Fruit fly (Drosophila melanogaster) whole organism, adult: ENCODE results near the gene CG43078.

Source experiments
- CG11617 ChIP-seq: fragments of 200-800 bp; sonication (Bioruptor generic); optimal IDR thresholded peaks from 2 replicates; lab custom pipeline; 2017; ENCODE audit warnings: mild to moderate bottlenecking, missing biosample characterization, missing genetic modification reagents, missing genetic modification characterization
- CG14711 ChIP-seq: fragments of 200-800 bp; sonication (Bioruptor generic); optimal IDR thresholded peaks from 2 replicates; lab custom pipeline; 2018; ENCODE audit warnings: missing biosample characterization, mild to moderate bottlenecking, missing genetic modification characterization, moderate library complexity
- CG33017 ChIP-seq: fragments of 200-800 bp; sonication (Bioruptor generic); optimal IDR thresholded peaks from 2 replicates; lab custom pipeline; 2018; ENCODE audit warnings: missing biosample characterization, mild to moderate bottlenecking, missing genetic modification characterization, moderate library complexity
- CG5204 ChIP-seq: fragments of 200-800 bp; sonication (Bioruptor generic); optimal IDR thresholded peaks from 2 replicates; lab custom pipeline; 2016; ENCODE audit warnings: missing biosample characterization, missing genetic modification characterization
- CG7045 ChIP-seq: fragments of 200-800 bp; sonication (Bioruptor generic); optimal IDR thresholded peaks from 2 replicates; lab custom pipeline; 2017; ENCODE audit warnings: missing biosample characterization, mild to moderate bottlenecking, missing genetic modification characterization
- CG7101 ChIP-seq: fragments of 200-800 bp; sonication (Bioruptor generic); optimal IDR thresholded peaks from 2 replicates; lab custom pipeline; 2018; ENCODE audit warnings: missing biosample characterization, mild to moderate bottlenecking, missing genetic modification characterization, moderate library complexity
- Crg-1 ChIP-seq: fragments of 200-800 bp; sonication (Bioruptor generic); optimal IDR thresholded peaks from 2 replicates; lab custom pipeline; 2016; ENCODE audit warnings: missing biosample characterization, missing genetic modification characterization
- Hr96 ChIP-seq: fragments of 200-800 bp; sonication (Bioruptor generic); optimal IDR thresholded peaks from 2 replicates; lab custom pipeline; 2016; ENCODE audit warnings: missing biosample characterization, missing genetic modification characterization
- bab1 ChIP-seq: fragments of 200-800 bp; sonication (Bioruptor generic); optimal IDR thresholded peaks from 3 replicates; lab custom pipeline; 2019; ENCODE audit warnings: missing biosample characterization, mild to moderate bottlenecking, missing genetic modification characterization, moderate library complexity
- cic ChIP-seq: fragments of 200-800 bp; sonication (Bioruptor generic); optimal IDR thresholded peaks from 2 replicates; lab custom pipeline; 2017; ENCODE audit warnings: missing biosample characterization, mild to moderate bottlenecking, missing genetic modification characterization, moderate library complexity
- cnc ChIP-seq, 2 experiments: fragments of >200 bp; optimal IDR thresholded peaks; 2 replicates each; lab custom pipeline; 2017
- pad ChIP-seq: fragments of 200-800 bp; sonication (Bioruptor generic); optimal IDR thresholded peaks from 3 replicates; lab custom pipeline; 2017; ENCODE audit warnings: missing biosample characterization, missing genetic modification characterization, mild to moderate bottlenecking, moderate library complexity, missing genetic modification reagents
- tj ChIP-seq: fragments of 200-800 bp; sonication (Bioruptor generic); optimal IDR thresholded peaks from 3 replicates; lab custom pipeline; 2017; ENCODE audit warnings: missing biosample characterization, mild to moderate bottlenecking, missing genetic modification characterization, moderate library complexity
- toe ChIP-seq: fragments of 200-800 bp; sonication (Bioruptor generic); optimal IDR thresholded peaks from 2 replicates; lab custom pipeline; 2016; ENCODE audit warnings: missing biosample characterization, missing genetic modification characterization

DNA sequence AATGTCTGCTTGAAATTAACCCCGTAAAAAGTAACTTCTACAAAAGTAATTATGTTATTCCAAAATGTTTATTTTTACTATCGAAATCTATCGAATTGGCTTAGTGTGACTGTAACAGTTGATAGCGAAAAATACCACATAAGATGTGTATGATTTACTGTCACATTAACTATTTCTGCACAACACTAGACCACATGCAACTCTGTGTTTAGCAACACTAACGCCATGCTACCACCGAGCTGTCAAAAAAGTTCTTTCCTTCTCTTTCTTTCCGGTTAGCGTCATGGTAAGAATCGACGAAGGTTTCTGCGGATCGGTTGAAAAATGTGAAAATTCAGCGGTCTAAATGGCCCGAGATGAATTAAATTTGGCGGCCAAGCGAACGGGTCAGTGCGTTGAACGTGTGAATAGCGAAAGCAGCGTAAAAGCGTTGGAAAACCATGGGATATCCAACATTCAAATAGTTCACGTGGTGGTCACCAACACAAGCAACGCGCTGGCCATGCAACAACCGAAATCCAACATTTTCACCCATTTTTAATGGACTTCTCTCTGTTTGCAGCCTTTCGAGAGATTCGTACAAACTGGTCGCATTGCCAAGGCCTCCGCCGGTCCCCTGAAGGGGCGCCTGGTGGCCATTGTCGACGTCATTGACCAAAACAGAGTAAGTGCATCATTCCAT is 24.3 kb downstream of the CG43078 start, which contains the start of the genes Nelf-E and RpL14:
- peak; percentile 93 for TF ChIP-seq bab1 (GFP tag; lab: Kevin White, UChicago)
- peak; percentile 91 for TF ChIP-seq pad
- no peak for TF ChIP-seq cnc (optimal IDR thresholded peaks at IDR 0.05; lab: Kevin White, UChicago)
- TF ChIP-seq tj: peak; percentile 75
- peak; percentile 97 for TF ChIP-seq Hr96
- peak; percentile 98 for TF ChIP-seq CG7101 (tag; lab: Kevin White, UChicago)
- TF ChIP-seq CG14711 (tag; lab: Kevin White, UChicago): peak; percentile 88
- peak; percentile 97 for TF ChIP-seq Crg-1 (GFP tag; lab: Kevin White, UChicago)
- peak; percentile 92 for TF ChIP-seq CG5204 (GFP tag; lab: Kevin White, UChicago)
- peak; percentile 96 for TF ChIP-seq CG11617 (GFP tag; lab: Kevin White, UChicago)
- peak; percentile 90 for TF ChIP-seq cic
- peak; percentile 95 for TF ChIP-seq CG7045 (GFP tag; lab: Kevin White, UChicago)
- TF ChIP-seq CG33017 (tag; lab: Kevin White, UChicago): peak; percentile 91
- TF ChIP-seq toe (GFP tag; lab: Kevin White, UChicago): peak; percentile 91
